Worm (Caenorhabditis elegans): ENCODE measurements around the gene slfl-5.

- TF ChIP-seq ztf-11 (tag; optimal IDR thresholded peaks at IDR 0.05) = no peak
- no peak for TF ChIP-seq nhr-2 (tag; optimal IDR thresholded peaks at IDR 0.05)
- no peak for TF ChIP-seq elt-1 (tag; optimal IDR thresholded peaks at IDR 0.05; ENCODE audit: borderline replicate concordance, insufficient read depth)
- no peak for TF ChIP-seq zip-8 (tag; optimal IDR thresholded peaks at IDR 0.05)
- no peak for TF ChIP-seq mab-5 (tag; optimal IDR thresholded peaks at IDR 0.05)
- no peak for TF ChIP-seq unc-39 (tag; optimal IDR thresholded peaks at IDR 0.05)
- no peak for TF ChIP-seq drap-1 (GFP tag; optimal IDR thresholded peaks at IDR 0.05)
- no peak for TF ChIP-seq blmp-1 (tag; optimal IDR thresholded peaks at IDR 0.05)
These were observed 10.4 kb downstream of the slfl-5 start, which contains the start of gene myo-3 for ce11 chrV:12234293-12235004.

Measured in whole organism, mixed stage, embryonic.